Worm (Caenorhabditis elegans) whole organism, L4 larva: ENCODE measurements around the gene F09C12.2.

Experiments used
- aly-2 ChIP-seq: sonication (generic microtip); optimal IDR thresholded peaks from 2 replicates; lab custom pipeline; 2018; ENCODE audit warnings: missing biosample characterization, missing genetic modification characterization
- daf-12 ChIP-seq: fragments of 150-350 bp; optimal IDR thresholded peaks from 2 replicates; lab custom pipeline; 2014; ENCODE audit warnings: missing biosample characterization, missing genetic modification reagents, missing genetic modification characterization
- dpl-1 ChIP-seq: fragments of 150-350 bp; optimal IDR thresholded peaks from 2 replicates; lab custom pipeline; 2014; ENCODE audit warnings: missing biosample characterization, missing genetic modification reagents, missing genetic modification characterization
- lin-15B ChIP-seq: fragments of 150-350 bp; sonication (generic microtip); optimal IDR thresholded peaks from 3 replicates; lab custom pipeline; 2014; ENCODE audit warnings: missing biosample characterization, missing genetic modification characterization
- mdl-1 ChIP-seq, 2 experiments: fragments of 150-350 bp in 1 of 2; sonication (generic microtip) in 1 of 2; optimal IDR thresholded peaks; 2 replicates each; lab custom pipeline; 2014 to 2017; ENCODE audit warnings: missing biosample characterization in 2 of 2, missing genetic modification characterization in 2 of 2
- mxl-2 ChIP-seq: fragments of 200-800 bp; sonication (Bioruptor generic); conservative IDR thresholded peaks from 2 replicates; pipeline ENCODE4 v1.3.6; 2022; ENCODE audit warnings: missing genetic modification reagents, missing genetic modification characterization, missing compliant biosample characterization
- nhr-102 ChIP-seq: sonication (generic microtip); optimal IDR thresholded peaks from 2 replicates; lab custom pipeline; 2016; ENCODE audit warnings: mild to moderate bottlenecking, missing genetic modification characterization, moderate library complexity, missing compliant biosample characterization
- nhr-237 ChIP-seq: sonication (generic microtip); optimal IDR thresholded peaks from 2 replicates; lab custom pipeline; 2017; ENCODE audit warnings: missing biosample characterization, missing genetic modification characterization
- nhr-6 ChIP-seq: fragments of 150-350 bp; optimal IDR thresholded peaks from 2 replicates; lab custom pipeline; 2014; ENCODE audit warnings: missing biosample characterization, missing genetic modification characterization
- nhr-77 ChIP-seq: fragments of 150-350 bp; optimal IDR thresholded peaks from 2 replicates; lab custom pipeline; 2014; ENCODE audit warnings: missing biosample characterization, missing genetic modification characterization
- skn-1 ChIP-seq: fragments of 150-350 bp; optimal IDR thresholded peaks from 2 replicates; lab custom pipeline; 2014; ENCODE audit warnings: missing biosample characterization, missing genetic modification characterization
- spr-1 ChIP-seq: sonication (generic microtip); optimal IDR thresholded peaks from 2 replicates; lab custom pipeline; 2016; ENCODE audit warnings: mild to moderate bottlenecking, missing genetic modification characterization, missing compliant biosample characterization

- TF ChIP-seq spr-1 (no peak), mdl-1 (tag; optimal IDR thresholded peaks at IDR 0.05; lab: Kevin White, UChicago) (no peak), nhr-6 (tag; lab: Kevin White, UChicago) (no peak), nhr-102 (tag; lab: Kevin White, UChicago) (no peak), skn-1 (tag; lab: Kevin White, UChicago) (no peak), nhr-237 (tag; lab: Kevin White, UChicago) (no peak), lin-15B (tag; lab: Kevin White, UChicago) (no peak), daf-12 (no peak), dpl-1 (no peak), nhr-77 (tag; lab: Kevin White, UChicago) (no peak), mxl-2 (GFP tag; lab: Robert Waterston, UW) (no peak), aly-2 (tag; lab: Kevin White, UChicago) (no peak)
Observed at ce11 chrII:5109693-5110092, at the start of gene F09C12.2.
